Worm (Caenorhabditis elegans): ENCODE data around the gene nhr-17.

Gene nhr-17

DNA sequence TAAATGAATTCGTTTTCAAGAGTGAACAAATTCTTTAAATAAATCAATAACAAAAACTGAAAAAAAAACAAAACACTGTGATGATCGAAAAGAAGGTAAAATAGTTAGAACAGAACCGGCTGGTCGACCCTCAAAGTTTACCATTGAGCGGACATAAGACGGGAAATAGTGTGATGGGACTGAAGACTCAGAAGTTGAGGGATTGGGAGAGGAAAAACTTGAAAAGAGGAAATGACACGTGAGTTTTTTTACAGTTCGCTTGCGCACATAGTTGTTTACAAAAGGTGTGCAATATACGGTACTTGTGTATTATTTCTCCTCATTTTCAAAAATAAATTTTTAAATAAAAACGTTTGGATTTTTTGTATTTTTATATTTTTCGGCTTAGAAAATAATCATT is 24.7 kb downstream of the nhr-17 start:
- TF ChIP-seq atf-7 (tag; optimal IDR thresholded peaks at IDR 0.05), result no peak
- no peak for TF ChIP-seq lsy-27 (tag; optimal IDR thresholded peaks at IDR 0.05; ENCODE audit: borderline replicate concordance, insufficient read depth)
- TF ChIP-seq mes-4 (tag; optimal IDR thresholded peaks at IDR 0.05), result no peak
- TF ChIP-seq ceh-58 (GFP tag; IDR thresholded peaks at IDR 0.05), result no peak
- no peak for TF ChIP-seq F33H1.4 (GFP tag; IDR thresholded peaks at IDR 0.05)
- no peak for TF ChIP-seq rpc-1 (optimal IDR thresholded peaks at IDR 0.05)
- no peak for TF ChIP-seq rpc-1 (tag; optimal IDR thresholded peaks at IDR 0.05)
- no peak for TF ChIP-seq chd-7 (tag; optimal IDR thresholded peaks at IDR 0.05)
- no peak for TF ChIP-seq ceh-91 (GFP tag; IDR thresholded peaks at IDR 0.05)
- TF ChIP-seq somi-1 (GFP tag; optimal IDR thresholded peaks at IDR 0.05), result no peak
- no peak for TF ChIP-seq nfya-2 (GFP tag; IDR thresholded peaks at IDR 0.05)
- TF ChIP-seq C17E4.6 (GFP tag; IDR thresholded peaks at IDR 0.05), result no peak
- no peak for TF ChIP-seq nhr-179 (tag; optimal IDR thresholded peaks at IDR 0.05)
- no peak for TF ChIP-seq madf-8 (GFP tag; conservative IDR thresholded peaks at IDR 0.05)
- no peak for TF ChIP-seq snpc-1.3 (tag; optimal IDR thresholded peaks at IDR 0.05; ENCODE audit: insufficient read depth)
- TF ChIP-seq hmg-1.2 (GFP tag; IDR thresholded peaks at IDR 0.05), result no peak

DNA sequence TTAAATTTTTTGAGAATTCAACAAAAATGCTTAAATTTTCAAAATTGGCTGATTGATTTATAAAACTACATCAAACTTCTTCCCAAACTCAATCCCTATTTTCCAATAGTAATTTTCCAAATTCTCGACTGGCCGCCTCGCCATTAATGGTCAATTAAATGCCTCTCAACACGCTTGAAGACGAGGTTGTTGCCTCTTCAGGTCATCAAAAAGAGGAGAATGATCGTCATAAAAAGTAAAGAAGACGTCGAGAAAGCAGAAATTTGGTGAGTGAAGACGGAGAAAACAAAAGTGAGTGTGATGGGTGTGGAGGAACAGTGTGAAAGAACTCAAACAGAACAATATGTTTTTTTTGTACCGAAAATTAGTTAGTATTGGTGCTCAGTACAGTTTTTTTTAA is 26.7 kb downstream of the nhr-17 start:
- TF ChIP-seq attf-3 (GFP tag; conservative IDR thresholded peaks at IDR 0.05) (no peak), mel-28 (tag; optimal IDR thresholded peaks at IDR 0.05; ENCODE audit: borderline replicate concordance) (no peak), mxl-1 (tag; optimal IDR thresholded peaks at IDR 0.05) (no peak), athp-1 (tag; optimal IDR thresholded peaks at IDR 0.05) (no peak), tbx-9 (tag; optimal IDR thresholded peaks at IDR 0.05; ENCODE audit: borderline replicate concordance) (no peak), F37B4.10 (GFP tag; IDR thresholded peaks at IDR 0.05) (no peak), Y95B8A.8 (GFP tag; IDR thresholded peaks at IDR 0.05) (no peak), C17E4.6 (GFP tag; IDR thresholded peaks at IDR 0.05) (no peak), sptf-2 (GFP tag; optimal IDR thresholded peaks at IDR 0.05) (no peak), mcd-1 (GFP tag; IDR thresholded peaks at IDR 0.05) (no peak), let-607 (tag; optimal IDR thresholded peaks at IDR 0.05) (no peak), ZK185.1 (tag; optimal IDR thresholded peaks at IDR 0.05; ENCODE audit: poor library complexity, severe bottlenecking) (no peak), F33H1.4 (GFP tag; IDR thresholded peaks at IDR 0.05) (no peak), tlf-1 (GFP tag; optimal IDR thresholded peaks at IDR 0.05) (no peak), ztf-3 (GFP tag; optimal IDR thresholded peaks at IDR 0.05) (no peak), F22D6.2 (tag; optimal IDR thresholded peaks at IDR 0.05) (no peak), Y67H2A.10 (GFP tag; conservative IDR thresholded peaks at IDR 0.05) (no peak)

DNA sequence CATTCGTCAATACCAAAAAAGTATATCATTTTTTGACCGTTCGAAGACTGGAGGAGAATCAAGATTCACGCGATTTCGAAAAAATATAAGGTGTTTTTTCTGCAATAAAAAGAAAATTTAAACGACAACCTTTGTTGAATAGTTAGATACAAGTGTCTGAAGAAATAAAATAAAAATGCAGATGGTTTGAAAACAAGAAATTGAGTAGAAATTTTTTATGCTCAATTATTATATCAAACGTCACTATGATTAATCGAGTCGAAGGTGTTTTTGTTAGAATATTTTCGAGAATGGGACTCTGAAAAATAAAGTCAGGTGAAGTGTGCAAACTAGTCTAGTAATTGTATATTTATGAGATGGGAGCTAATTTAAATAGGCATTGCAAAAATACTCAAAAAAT is 27.2 kb downstream of the nhr-17 start, which contains the start of gene R09A8.5:
R09A8.5 (minus strand) TSS at position 101 of the 400 bp plus-strand sequence.
- TF ChIP-seq F52B5.7 (tag; optimal IDR thresholded peaks at IDR 0.05) (no peak), nhr-27 (tag; optimal IDR thresholded peaks at IDR 0.05) (no peak), gei-17 (GFP tag; optimal IDR thresholded peaks at IDR 0.05) (no peak), pha-4 (tag; optimal IDR thresholded peaks at IDR 0.05) (no peak), ztf-18 (tag; optimal IDR thresholded peaks at IDR 0.05) (no peak), sdz-38 (tag; optimal IDR thresholded peaks at IDR 0.05) (no peak), ceh-40 (GFP tag; IDR thresholded peaks at IDR 0.05) (no peak), dox-1 (GFP tag; IDR thresholded peaks at IDR 0.05) (no peak), hmg-20 (GFP tag; IDR thresholded peaks at IDR 0.05) (no peak), nhr-179 (tag; optimal IDR thresholded peaks at IDR 0.05) (no peak), attf-3 (GFP tag; conservative IDR thresholded peaks at IDR 0.05) (no peak), ets-4 (GFP tag; optimal IDR thresholded peaks at IDR 0.05) (no peak), fkh-3 (tag; optimal IDR thresholded peaks at IDR 0.05) (no peak), mcd-1 (GFP tag; IDR thresholded peaks at IDR 0.05) (no peak)

All from whole organism, young adult.